Worm (Caenorhabditis elegans): Measurements from ENCODE around the gene Y110A2AL.3.

Y110A2AL.3 gene

DNA sequence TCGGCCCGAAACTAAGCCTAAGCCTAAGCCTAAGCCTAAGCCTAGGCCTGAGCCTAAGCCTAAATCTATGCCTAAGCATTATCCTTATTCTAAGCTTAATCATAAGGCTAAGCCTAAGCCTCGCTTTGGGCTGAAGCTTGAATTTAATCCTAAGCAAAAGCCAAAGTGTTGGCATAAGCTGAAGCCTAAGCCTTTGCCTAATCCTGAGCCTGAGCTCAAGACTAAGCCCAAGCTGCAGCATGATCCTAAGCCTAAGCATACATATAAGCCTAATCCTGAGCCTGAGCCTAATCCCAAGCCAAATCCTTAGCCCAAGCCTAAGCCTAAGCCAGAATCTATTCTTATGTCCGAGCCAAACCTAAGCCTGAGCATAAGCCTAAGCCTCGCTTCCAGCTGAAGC, 20.3 kb upstream of the Y110A2AL.3 start:
- TF ChIP-seq unc-62 (GFP tag; optimal IDR thresholded peaks at IDR 0.05), result no peak

DNA sequence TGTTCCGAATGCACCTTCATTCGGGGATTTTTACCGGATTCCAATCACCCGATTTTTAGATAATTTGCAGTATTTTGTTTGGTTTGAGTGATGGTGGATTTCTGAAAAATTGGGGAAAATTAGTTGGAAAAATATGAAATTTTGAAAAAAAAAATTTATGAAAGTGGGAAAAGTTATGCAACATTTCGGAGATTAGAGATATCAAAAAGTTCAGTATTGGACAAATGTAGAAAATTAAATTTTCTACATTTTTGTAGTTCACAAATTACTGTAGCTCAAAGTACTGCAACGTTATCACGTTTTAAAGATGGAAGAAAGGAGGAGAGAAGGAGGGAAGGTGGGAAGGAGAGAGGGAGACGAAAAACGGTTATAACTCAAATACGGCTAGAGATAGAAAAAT, 14.4 kb upstream of the Y110A2AL.3 start, which contains the start of gene ptc-3:
Gene ptc-3, minus strand, starts transcription at position 101 of the 400 bp plus-strand sequence.
- no peak for TF ChIP-seq unc-62 (GFP tag; optimal IDR thresholded peaks at IDR 0.05)

ce11 chrII:2853767-2854166, 13.1 kb upstream of the Y110A2AL.3 start:
- TF ChIP-seq unc-62 (GFP tag; optimal IDR thresholded peaks at IDR 0.05), result no peak

- no peak for TF ChIP-seq unc-62 (GFP tag; optimal IDR thresholded peaks at IDR 0.05)
These were observed 12.1 kb upstream of the Y110A2AL.3 start for ce11 chrII:2854794-2855193.

- TF ChIP-seq unc-62 (GFP tag; optimal IDR thresholded peaks at IDR 0.05), result no peak
These were observed 10.8 kb upstream of the Y110A2AL.3 start for ce11 chrII:2856114-2856513.

DNA sequence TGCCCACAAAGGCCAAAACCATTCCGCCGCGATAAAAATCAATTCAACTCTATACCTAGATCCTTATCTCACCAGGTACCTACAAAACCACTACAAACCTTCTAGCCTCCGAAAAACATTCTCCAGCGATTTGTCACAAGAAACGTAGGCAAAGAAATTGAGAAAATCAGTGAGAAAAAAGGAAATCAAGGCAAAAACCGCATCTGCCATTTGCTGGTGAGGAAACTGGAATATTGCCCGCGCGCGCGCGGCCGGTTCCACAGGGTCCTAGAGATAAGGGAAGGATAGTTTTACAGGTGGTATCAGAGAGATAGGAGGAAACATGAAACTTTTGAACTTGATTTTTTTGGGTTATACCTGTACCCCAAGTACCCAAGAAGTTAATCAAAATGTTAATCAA, 9.3 kb upstream of the Y110A2AL.3 start:
- TF ChIP-seq unc-62 (GFP tag; optimal IDR thresholded peaks at IDR 0.05), result no peak

DNA sequence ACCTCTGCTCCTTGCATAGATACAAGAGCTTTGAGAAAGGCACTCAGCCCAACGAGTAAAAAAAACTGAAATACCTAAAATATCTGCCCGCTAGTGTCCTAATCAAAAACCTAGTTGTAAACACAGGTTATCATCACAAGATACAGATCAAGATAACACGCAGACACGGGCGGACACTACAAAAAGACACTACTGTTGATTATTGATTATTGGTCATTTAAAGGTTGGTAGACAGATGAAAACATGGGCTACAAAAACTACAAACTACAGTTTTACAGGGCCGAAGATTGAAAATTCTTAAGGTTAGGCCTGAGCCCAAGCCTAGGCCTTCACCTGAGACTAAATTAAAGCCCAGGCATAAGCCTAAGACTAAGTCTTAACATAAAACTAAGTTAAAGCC, 8.0 kb upstream of the Y110A2AL.3 start:
- no peak for TF ChIP-seq unc-62 (GFP tag; optimal IDR thresholded peaks at IDR 0.05)

DNA sequence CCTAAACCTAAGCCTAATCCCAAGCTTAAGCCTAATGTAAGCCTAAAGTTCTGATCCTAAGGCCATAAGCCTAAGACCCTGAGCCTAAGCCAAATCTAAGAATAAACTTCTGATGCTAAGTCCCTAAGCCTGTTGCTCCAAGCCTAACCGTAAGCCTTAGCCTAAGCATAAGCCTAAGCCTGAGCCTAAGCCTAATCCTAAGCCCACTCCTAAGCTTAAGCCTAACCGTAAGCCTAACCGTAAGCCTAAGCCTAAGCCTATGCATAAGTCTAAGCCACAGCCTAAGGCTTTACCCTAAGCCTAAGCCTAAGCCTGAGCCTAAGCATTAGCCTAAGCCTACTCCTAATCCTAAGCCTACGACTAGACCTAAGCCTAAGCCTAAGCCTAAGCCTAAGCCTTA, 7.6 kb upstream of the Y110A2AL.3 start:
- no peak for TF ChIP-seq unc-62 (GFP tag; optimal IDR thresholded peaks at IDR 0.05)

DNA sequence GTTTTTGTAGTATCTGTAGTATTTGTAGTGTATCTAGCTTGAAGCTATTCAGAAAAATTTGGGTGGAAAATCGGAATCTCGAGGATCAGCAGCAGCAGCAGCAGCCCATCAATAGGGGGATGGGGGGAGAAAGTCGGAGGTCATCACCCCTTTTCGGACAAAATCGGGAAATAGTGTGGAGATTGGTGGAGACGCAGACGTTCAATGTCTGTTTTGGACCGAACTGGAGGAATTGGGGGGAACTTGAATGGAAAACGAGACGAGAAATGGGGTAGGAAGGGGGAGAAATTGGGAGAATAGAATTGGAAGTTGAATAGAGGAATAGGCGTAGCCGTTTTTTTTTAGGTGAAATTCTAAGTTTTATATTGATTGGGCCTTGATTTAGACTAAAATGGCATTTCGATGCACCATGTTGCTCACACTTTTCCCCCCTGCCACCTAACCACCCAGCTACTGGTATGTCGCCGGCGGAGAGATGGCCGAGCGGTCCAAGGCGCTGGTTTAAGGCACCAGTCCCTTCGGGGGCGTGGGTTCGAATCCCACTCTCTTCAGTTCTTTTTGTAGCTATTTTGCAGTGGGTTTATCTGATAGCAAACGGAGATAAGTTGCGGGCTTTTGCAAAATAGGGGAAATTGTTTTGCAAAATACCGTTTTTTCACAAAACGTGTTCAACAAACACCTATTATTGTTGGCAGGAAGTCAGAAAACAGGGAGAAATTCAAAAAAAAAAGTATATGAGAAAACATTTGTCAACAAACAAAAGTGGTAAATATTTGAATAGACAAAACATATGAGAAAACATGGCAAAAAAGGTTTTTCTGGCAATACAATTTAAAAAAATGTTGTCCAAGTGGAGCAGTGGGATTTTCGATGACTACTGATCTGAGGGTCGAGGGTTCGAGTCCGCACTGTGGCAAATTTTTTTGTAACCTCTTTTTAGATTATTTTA, 6.7 kb upstream of the Y110A2AL.3 start:
- no peak for TF ChIP-seq unc-62 (GFP tag; optimal IDR thresholded peaks at IDR 0.05)

DNA sequence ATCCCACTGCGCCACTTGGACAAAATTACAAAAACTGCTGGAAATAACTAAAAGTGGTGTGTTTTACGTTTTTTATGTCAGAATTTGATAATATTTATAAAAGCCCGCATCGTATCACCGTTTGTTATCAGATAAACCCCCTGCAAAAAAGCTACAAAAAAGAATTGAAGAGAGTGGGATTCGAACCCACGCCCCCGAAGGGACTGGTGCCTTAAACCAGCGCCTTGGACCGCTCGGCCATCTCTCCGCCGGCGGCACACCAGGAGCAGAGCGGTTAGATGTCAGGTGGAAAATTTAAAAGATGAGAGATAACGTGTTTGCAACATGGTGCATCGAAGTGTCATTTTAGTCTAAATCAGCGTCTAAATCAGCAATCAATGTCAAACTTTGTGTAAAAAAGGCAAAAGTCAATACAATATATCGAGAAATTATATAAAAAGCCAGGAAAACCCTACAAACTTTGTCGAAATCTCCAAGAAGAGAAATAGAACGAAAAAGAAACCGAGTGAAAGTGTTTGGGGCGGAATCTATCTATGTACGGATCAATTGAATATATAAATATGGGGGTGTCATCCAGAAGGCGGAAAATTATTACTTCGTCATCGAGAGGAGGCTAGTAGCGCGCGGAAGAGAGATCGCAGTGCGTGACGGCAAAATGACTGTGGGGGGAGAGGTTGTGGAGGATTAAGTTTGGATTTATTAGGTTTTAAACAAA, 5.3 kb upstream of the Y110A2AL.3 start:
- no peak for TF ChIP-seq unc-62 (GFP tag; optimal IDR thresholded peaks at IDR 0.05)

- no peak for TF ChIP-seq unc-62 (GFP tag; optimal IDR thresholded peaks at IDR 0.05)
These were observed 4.3 kb upstream of the Y110A2AL.3 start for ce11 chrII:2862557-2863035.

- TF ChIP-seq unc-62 (GFP tag; optimal IDR thresholded peaks at IDR 0.05), result no peak
These were observed 2.6 kb upstream of the Y110A2AL.3 start, which contains the start of gene Y110A2AL.5 for ce11 chrII:2864229-2864628. Gene Y110A2AL.5 (plus strand): TSS chrII:2864529.

ce11 chrII:2865355-2865754, 1.5 kb upstream of the Y110A2AL.3 start:
- TF ChIP-seq unc-62 (GFP tag; optimal IDR thresholded peaks at IDR 0.05), result no peak

- no peak for TF ChIP-seq unc-62 (GFP tag; optimal IDR thresholded peaks at IDR 0.05)
These were observed 827 bp downstream of the Y110A2AL.3 start, which contains the start of gene Y110A2AL.2 for ce11 chrII:2867701-2868100. Gene Y110A2AL.2 (plus strand): TSS chrII:2868001.

DNA sequence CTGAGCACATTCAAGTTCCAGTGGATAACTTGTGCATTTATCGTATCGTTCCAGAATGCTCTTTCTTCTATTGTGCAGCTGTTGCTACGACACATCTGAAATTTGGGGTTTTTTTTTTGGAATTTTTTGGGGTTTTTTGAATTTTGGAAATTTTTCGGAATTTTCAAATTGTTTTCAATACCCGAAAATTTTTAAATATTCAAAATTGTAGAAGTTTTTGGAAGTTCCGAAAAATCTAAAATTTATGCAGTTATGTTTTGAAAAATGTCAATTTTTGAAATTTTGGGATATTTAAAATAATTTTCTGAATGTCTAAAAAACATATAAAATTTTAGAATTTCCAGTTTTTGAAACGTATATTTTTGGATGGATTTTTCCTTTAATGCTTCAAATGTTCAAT, 4.9 kb downstream of the Y110A2AL.3 start, which contains the start of gene Y110A2AL.10:
Gene Y110A2AL.10, minus strand, starts transcription at position 101 of the 400 bp plus-strand sequence.
- no peak for TF ChIP-seq unc-62 (GFP tag; optimal IDR thresholded peaks at IDR 0.05)

ce11 chrII:2874801-2875200, 7.9 kb downstream of the Y110A2AL.3 start, which contains the start of gene Y110A2AL.1:
Gene Y110A2AL.1 (plus strand): TSS chrII:2875101.
- TF ChIP-seq unc-62 (GFP tag; optimal IDR thresholded peaks at IDR 0.05), result no peak

All from whole organism, dauer.